Fruit fly (Drosophila melanogaster): ENCODE measurements around the gene CG9338.

- TF ChIP-seq Sox102F (GFP tag; optimal IDR thresholded peaks at IDR 0.05) (no peak), CG4318 (GFP tag; optimal IDR thresholded peaks at IDR 0.05) (no peak), Sox14 (GFP tag; optimal IDR thresholded peaks at IDR 0.05) (no peak), Hr38 (GFP tag; optimal IDR thresholded peaks at IDR 0.05) (no peak), Eip93F (GFP tag; optimal IDR thresholded peaks at IDR 0.05) (no peak), CG6854 (GFP tag; optimal IDR thresholded peaks at IDR 0.05) (no peak), Hr39 (GFP tag; optimal IDR thresholded peaks at IDR 0.05) (no peak), CG16779 (tag; optimal IDR thresholded peaks at IDR 0.05) (no peak), Lpt (GFP tag; optimal IDR thresholded peaks at IDR 0.05) (no peak), CG6808 (GFP tag; optimal IDR thresholded peaks at IDR 0.05) (no peak), Sox15 (GFP tag; optimal IDR thresholded peaks at IDR 0.05) (no peak), Gug (GFP tag; IDR thresholded peaks at IDR 0.05) (no peak)
Measured at dm6 chr2L:20898478-20899075, 33.6 kb downstream of the CG9338 start.
